Fruit fly (Drosophila melanogaster): ENCODE results near the gene disp.

- no peak for TF ChIP-seq CG11723 (GFP tag; optimal IDR thresholded peaks at IDR 0.05)
- no peak for TF ChIP-seq Hr3 (GFP tag; optimal IDR thresholded peaks at IDR 0.05)
- no peak for TF ChIP-seq CG7987 (GFP tag; optimal IDR thresholded peaks at IDR 0.05)
These were observed 54.2 kb downstream of the disp start, which contains the start of gene CG11000 for dm6 chr3R:5801703-5802436.

Data from whole organism, embryonic.